Worm (Caenorhabditis elegans): ENCODE data around the gene C25E10.7.

Gene C25E10.7

ce11 chrV:9079965-9080432 is 29.0 kb upstream of the C25E10.7 start:
- no peak for TF ChIP-seq K12H6.12 (tag; optimal IDR thresholded peaks at IDR 0.05)
- no peak for TF ChIP-seq ccch-3 (GFP tag; optimal IDR thresholded peaks at IDR 0.05)
- no peak for TF ChIP-seq Y53F4B.3 (GFP tag; IDR thresholded peaks at IDR 0.05)
- TF ChIP-seq F23B12.7 (tag; optimal IDR thresholded peaks at IDR 0.05; ENCODE audit: insufficient read depth), result no peak
- TF ChIP-seq snpc-3.4 (tag; optimal IDR thresholded peaks at IDR 0.05), result no peak
- TF ChIP-seq lsl-1 (GFP tag; optimal IDR thresholded peaks at IDR 0.05), result no peak
- TF ChIP-seq attf-3 (GFP tag; conservative IDR thresholded peaks at IDR 0.05), result no peak
- TF ChIP-seq zim-3 (tag; optimal IDR thresholded peaks at IDR 0.05), result no peak
- TF ChIP-seq lsy-27 (tag; optimal IDR thresholded peaks at IDR 0.05; ENCODE audit: borderline replicate concordance, insufficient read depth), result no peak
- TF ChIP-seq B0336.3 (GFP tag; IDR thresholded peaks at IDR 0.05), result peak; percentile 72
- no peak for TF ChIP-seq madf-6 (GFP tag; IDR thresholded peaks at IDR 0.05)
- no peak for TF ChIP-seq T07F8.4 (tag; optimal IDR thresholded peaks at IDR 0.05)
- peak; percentile 60 for TF ChIP-seq nfyb-1 (GFP tag; IDR thresholded peaks at IDR 0.05)
- no peak for TF ChIP-seq xnd-1 (tag; optimal IDR thresholded peaks at IDR 0.05)
- TF ChIP-seq tbx-9 (tag; optimal IDR thresholded peaks at IDR 0.05; ENCODE audit: borderline replicate concordance), result no peak
- TF ChIP-seq hlh-26 (GFP tag; conservative IDR thresholded peaks at IDR 0.05), result no peak
- no peak for TF ChIP-seq F55B11.4 (tag; optimal IDR thresholded peaks at IDR 0.05; ENCODE audit: borderline replicate concordance, insufficient read depth)
- TF ChIP-seq ama-1 (optimal IDR thresholded peaks at IDR 0.05), result no peak
- TF ChIP-seq ama-1 (GFP tag; optimal IDR thresholded peaks at IDR 0.05), result no peak
- no peak for TF ChIP-seq B0035.1 (tag; optimal IDR thresholded peaks at IDR 0.05)
- TF ChIP-seq ztf-26 (tag; optimal IDR thresholded peaks at IDR 0.05), result no peak
- no peak for TF ChIP-seq ceh-58 (GFP tag; IDR thresholded peaks at IDR 0.05)
- no peak; the same call in 1 of the 2 replicates for TF ChIP-seq Y53G8AR.9 (GFP tag; conservative IDR thresholded peaks at IDR 0.05)
- no peak for TF ChIP-seq bed-1 (GFP tag; IDR thresholded peaks at IDR 0.05)
- TF ChIP-seq nhr-179 (tag; optimal IDR thresholded peaks at IDR 0.05), result no peak
- no peak for TF ChIP-seq ztf-28 (GFP tag; IDR thresholded peaks at IDR 0.05)
- no peak for TF ChIP-seq mes-4 (tag; optimal IDR thresholded peaks at IDR 0.05)
- TF ChIP-seq ztf-22 (GFP tag; optimal IDR thresholded peaks at IDR 0.05), result peak; percentile 87
- no peak for TF ChIP-seq F57C9.4 (tag; optimal IDR thresholded peaks at IDR 0.05)
- TF ChIP-seq cebp-2 (GFP tag; IDR thresholded peaks at IDR 0.05), result no peak
- no peak for TF ChIP-seq snpc-1.3 (tag; optimal IDR thresholded peaks at IDR 0.05; ENCODE audit: insufficient read depth)
- TF ChIP-seq snpc-1.1 (tag; optimal IDR thresholded peaks at IDR 0.05; ENCODE audit: insufficient read depth), result no peak
- TF ChIP-seq somi-1 (GFP tag; optimal IDR thresholded peaks at IDR 0.05), result no peak
- no peak for TF ChIP-seq die-1 (tag; optimal IDR thresholded peaks at IDR 0.05)
- TF ChIP-seq aptf-2 (GFP tag; conservative IDR thresholded peaks at IDR 0.05), result no peak
- TF ChIP-seq ceh-91 (GFP tag; IDR thresholded peaks at IDR 0.05), result no peak
- no peak for TF ChIP-seq F52B5.7 (tag; optimal IDR thresholded peaks at IDR 0.05)
- TF ChIP-seq let-526 (GFP tag; IDR thresholded peaks at IDR 0.05), result peak; percentile 4; the same call in 1 of the 2 replicates
- TF ChIP-seq attf-6 (GFP tag; IDR thresholded peaks at IDR 0.05), result no peak
- TF ChIP-seq nhr-90 (tag; optimal IDR thresholded peaks at IDR 0.05), result peak; percentile 54
- no peak for TF ChIP-seq sea-2 (GFP tag; IDR thresholded peaks at IDR 0.05)
- TF ChIP-seq lin-35 (GFP tag; optimal IDR thresholded peaks at IDR 0.05), result no peak
- TF ChIP-seq lag-1 (GFP tag; IDR thresholded peaks at IDR 0.05), result no peak
- no peak for TF ChIP-seq ztf-25 (GFP tag; IDR thresholded peaks at IDR 0.05)
- TF ChIP-seq F37B4.10 (GFP tag; IDR thresholded peaks at IDR 0.05), result no peak
- TF ChIP-seq T26A5.8 (tag; optimal IDR thresholded peaks at IDR 0.05), result no peak
- no peak for TF ChIP-seq gei-17 (GFP tag; optimal IDR thresholded peaks at IDR 0.05)
- no peak for TF ChIP-seq rpc-1 (optimal IDR thresholded peaks at IDR 0.05)
- no peak for TF ChIP-seq rpc-1 (tag; optimal IDR thresholded peaks at IDR 0.05)
- TF ChIP-seq tlf-1 (GFP tag; optimal IDR thresholded peaks at IDR 0.05), result peak; percentile 57
